Fruit fly (Drosophila melanogaster) whole organism, adult: ENCODE measurements around the gene Ndf.

Experiments
- cnc ChIP-seq, 2 experiments: fragments of >200 bp; optimal IDR thresholded peaks; 2 replicates each; lab custom pipeline; 2017
- kay ChIP-seq: fragments of 200-800 bp; sonication (Bioruptor generic); peaks from one replicate; lab custom pipeline; 2016; ENCODE audit warnings: missing biosample characterization, missing genetic modification characterization, borderline replicate concordance

dm6 chr2L:9963603-9964042, 40.0 kb upstream of the Ndf start, which contains the start of gene CG5850:
- no peak for TF ChIP-seq cnc (optimal IDR thresholded peaks at IDR 0.05; lab: Kevin White, UChicago)
- TF ChIP-seq kay (GFP tag; lab: Kevin White, UChicago), result no peak
